Worm (Caenorhabditis elegans): ENCODE results near the gene W09C2.9.
"Not testable (repeated sequence)": the region's sequence is repeated elsewhere in the genome, so short reads cannot be mapped to it uniquely, and the experiment has no call there.

W09C2.9 gene

ce11 chrIV:9607945-9608344, 15.2 kb downstream of the W09C2.9 start:
- TF ChIP-seq unc-62 (GFP tag; optimal IDR thresholded peaks at IDR 0.05) = no peak

ce11 chrIV:9601595-9601994, 21.6 kb downstream of the W09C2.9 start, which contains the start of gene aat-1:
TSS of gene aat-1 (minus strand) at chrIV:9601695.
- TF ChIP-seq unc-62 (GFP tag; optimal IDR thresholded peaks at IDR 0.05) = no peak

- not testable (repeated sequence) for TF ChIP-seq unc-62 (GFP tag; optimal IDR thresholded peaks at IDR 0.05)
Observed at ce11 chrIV:9595779-9596406, 27.3 kb downstream of the W09C2.9 start, which contains the start of the genes F27C8.3 and F27C8.2. TSS of gene F27C8.3 (minus strand) at chrIV:9595879. TSS of gene F27C8.2 (plus strand) at chrIV:9596356.

DNA sequence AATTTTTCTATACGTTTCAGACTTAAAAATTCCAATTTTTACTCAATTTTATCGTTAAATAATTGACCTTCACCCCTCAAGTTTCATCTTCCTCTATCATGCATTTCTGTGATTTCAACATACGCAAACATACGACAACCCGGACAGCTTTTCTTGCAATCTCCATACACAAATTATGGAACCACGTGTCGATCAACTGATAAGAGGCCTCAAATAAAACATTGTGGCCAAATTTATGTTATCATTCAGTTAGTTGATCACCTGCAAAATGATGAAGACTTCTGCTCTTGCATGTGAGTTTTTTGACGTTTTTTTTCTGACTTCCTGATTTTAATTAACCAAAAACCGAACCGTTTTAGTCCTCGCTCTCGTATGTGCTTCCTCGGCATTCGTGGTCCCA, 29.7 kb downstream of the W09C2.9 start, which contains the start of gene spp-18:
Gene spp-18 (plus strand): TSS at position 257 of the 400 bp plus-strand sequence.
- TF ChIP-seq unc-62 (GFP tag; optimal IDR thresholded peaks at IDR 0.05) = no peak

DNA sequence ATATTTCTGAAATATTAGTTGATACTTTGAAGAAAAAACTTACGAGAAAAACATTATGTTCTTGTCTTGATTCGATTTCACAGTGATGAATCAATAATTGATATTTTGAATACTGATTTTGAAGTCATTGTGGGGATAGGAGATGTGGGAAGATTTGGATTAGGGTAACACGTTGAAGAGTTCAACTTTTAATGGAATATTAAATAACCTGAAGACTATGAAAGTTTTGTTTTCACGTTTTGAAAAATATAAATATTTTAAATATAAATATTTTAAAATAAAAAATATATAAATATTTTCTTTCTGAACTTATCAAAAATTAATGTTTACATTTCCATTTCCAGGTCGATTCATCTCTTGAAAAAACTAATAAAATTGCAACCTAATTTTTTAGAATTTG, 30.8 kb downstream of the W09C2.9 start, which contains the start of gene pei-1:
Gene pei-1 (minus strand): TSS at position 101 of the 400 bp plus-strand sequence.
- no peak for TF ChIP-seq unc-62 (GFP tag; optimal IDR thresholded peaks at IDR 0.05)

ce11 chrIV:9588784-9589457, 34.2 kb downstream of the W09C2.9 start, which contains the start of gene trcs-1:
TSS of gene trcs-1 (minus strand) at chrIV:9588834.
- no peak for TF ChIP-seq unc-62 (GFP tag; optimal IDR thresholded peaks at IDR 0.05)

- TF ChIP-seq unc-62 (GFP tag; optimal IDR thresholded peaks at IDR 0.05) = no peak
Observed at ce11 chrIV:9584352-9584751, 38.8 kb downstream of the W09C2.9 start.

- no peak for TF ChIP-seq unc-62 (GFP tag; optimal IDR thresholded peaks at IDR 0.05)
Observed at ce11 chrIV:9580021-9580420, 43.1 kb downstream of the W09C2.9 start, which contains the start of gene npr-2. TSS of gene npr-2 (minus strand) at chrIV:9580121.
